Worm (Caenorhabditis elegans) whole organism, L1 larva: ENCODE data around the gene F54C8.6.

Experiments used
- C16A3.4 ChIP-seq: fragments of 150-350 bp; optimal IDR thresholded peaks from 2 replicates; lab custom pipeline; 2014; ENCODE audit warnings: missing biosample characterization, missing genetic modification characterization
- C34B4.2 ChIP-seq: sonication (generic microtip); optimal IDR thresholded peaks from 2 replicates; lab custom pipeline; 2017; ENCODE audit warnings: mild to moderate bottlenecking, missing genetic modification characterization, missing compliant biosample characterization
- aha-1 ChIP-seq: fragments of 150-350 bp; optimal IDR thresholded peaks from 2 replicates; lab custom pipeline; 2014; ENCODE audit warnings: missing biosample characterization, missing genetic modification characterization
- alr-1 ChIP-seq: fragments of 200-800 bp; sonication (Bioruptor generic); optimal IDR thresholded peaks from 2 replicates; lab custom pipeline; 2018; ENCODE audit warnings: borderline replicate concordance, mild to moderate bottlenecking, missing genetic modification characterization, missing compliant biosample characterization
- ama-1 ChIP-seq: fragments of 150-350 bp; optimal IDR thresholded peaks from 2 replicates; lab custom pipeline; 2014
- blmp-1 ChIP-seq: fragments of 150-350 bp; optimal IDR thresholded peaks from 2 replicates; lab custom pipeline; 2014; ENCODE audit warnings: missing biosample characterization, missing genetic modification characterization
- ceh-90 ChIP-seq: sonication (generic microtip); optimal IDR thresholded peaks from 2 replicates; lab custom pipeline; 2016; ENCODE audit warnings: missing genetic modification characterization, missing compliant biosample characterization
- ces-1 ChIP-seq: fragments of 150-350 bp; optimal IDR thresholded peaks from 2 replicates; lab custom pipeline; 2014; ENCODE audit warnings: missing biosample characterization, missing genetic modification reagents, missing genetic modification characterization
- dsc-1 ChIP-seq: sonication (generic microtip); optimal IDR thresholded peaks from 2 replicates; lab custom pipeline; 2016; ENCODE audit warnings: mild to moderate bottlenecking, missing genetic modification characterization, missing compliant biosample characterization
- egl-27 ChIP-seq, 2 experiments: fragments of 150-350 bp in 1 of 2; sonication (generic microtip); optimal IDR thresholded peaks; 3 replicates each; lab custom pipeline; 2017 to 2018; ENCODE audit warnings: missing biosample characterization in 2 of 2, missing genetic modification characterization in 2 of 2, missing genetic modification reagents in 2 of 2
- ets-5 ChIP-seq: fragments of 200-800 bp; sonication (Bioruptor generic); IDR thresholded peaks from 2 replicates; pipeline ENCODE4 v1.3.6; 2022; ENCODE audit warnings: missing genetic modification characterization, missing compliant biosample characterization
- fkh-10 ChIP-seq: sonication (generic microtip); optimal IDR thresholded peaks from 2 replicates; lab custom pipeline; 2017; ENCODE audit warnings: missing biosample characterization, missing genetic modification reagents, missing genetic modification characterization
- fkh-4 ChIP-seq: sonication (generic microtip); optimal IDR thresholded peaks from 2 replicates; lab custom pipeline; 2016; ENCODE audit warnings: missing compliant biosample characterization, missing genetic modification characterization, borderline replicate concordance
- fkh-8 ChIP-seq: sonication (generic microtip); optimal IDR thresholded peaks from 2 replicates; lab custom pipeline; 2016; ENCODE audit warnings: mild to moderate bottlenecking, missing genetic modification characterization, missing compliant biosample characterization
- hlh-17 ChIP-seq: fragments of 200-800 bp; sonication (Bioruptor generic); optimal IDR thresholded peaks from 2 replicates; lab custom pipeline; 2018; ENCODE audit warnings: missing genetic modification characterization, mild to moderate bottlenecking, missing compliant biosample characterization, moderate library complexity, borderline replicate concordance
- hlh-4 ChIP-seq: sonication (generic microtip); optimal IDR thresholded peaks from 2 replicates; lab custom pipeline; 2016; ENCODE audit warnings: mild to moderate bottlenecking, missing genetic modification characterization, missing compliant biosample characterization
- hpl-2 ChIP-seq: fragments of 150-350 bp; optimal IDR thresholded peaks from 2 replicates; lab custom pipeline; 2014; ENCODE audit warnings: missing biosample characterization, missing genetic modification reagents, missing genetic modification characterization
- irx-1 ChIP-seq: sonication (generic microtip); optimal IDR thresholded peaks from 2 replicates; lab custom pipeline; 2016; ENCODE audit warnings: missing genetic modification characterization, missing compliant biosample characterization
- isw-1 ChIP-seq: fragments of 200-800 bp; sonication (Bioruptor generic); IDR thresholded peaks from 2 replicates; pipeline ENCODE4 v1.3.6; 2022; ENCODE audit warnings: missing genetic modification characterization, missing compliant biosample characterization
- lin-13 ChIP-seq: fragments of 150-350 bp; optimal IDR thresholded peaks from 2 replicates; lab custom pipeline; 2014; ENCODE audit warnings: missing biosample characterization, missing genetic modification reagents, missing genetic modification characterization
- lin-35 ChIP-seq, 2 experiments: fragments of 150-350 bp; optimal IDR thresholded peaks; 2 replicates each; lab custom pipeline; 2014; ENCODE audit warnings: missing biosample characterization in 2 of 2, missing genetic modification characterization in 2 of 2, missing genetic modification reagents in 2 of 2
- lir-3 ChIP-seq: sonication (generic microtip); optimal IDR thresholded peaks from 2 replicates; lab custom pipeline; 2016; ENCODE audit warnings: mild to moderate bottlenecking, missing genetic modification characterization, moderate library complexity, missing compliant biosample characterization; ENCODE audit not compliant: poor library complexity
- lsy-2 ChIP-seq, 2 experiments: fragments of 150-350 bp; optimal IDR thresholded peaks; 2 replicates each; lab custom pipeline; 2014; ENCODE audit warnings: missing biosample characterization in 2 of 2, missing genetic modification characterization in 2 of 2
- mab-9 ChIP-seq: fragments of 200-800 bp; sonication (Bioruptor generic); IDR thresholded peaks from 2 replicates; pipeline ENCODE4 v1.3.6; 2022; ENCODE audit warnings: missing genetic modification reagents, missing genetic modification characterization, missing compliant biosample characterization
- mdl-1 ChIP-seq, 2 experiments: fragments of 150-350 bp; optimal IDR thresholded peaks; 2 replicates each; lab custom pipeline; 2014 to 2017; ENCODE audit warnings: missing biosample characterization in 2 of 2, missing genetic modification characterization in 2 of 2, inconsistent platforms in 1 of 2
- nhr-19 ChIP-seq: fragments of 200-800 bp; sonication (Bioruptor generic); conservative IDR thresholded peaks from 2 replicates; pipeline ENCODE4 v1.3.6; 2022; ENCODE audit warnings: missing genetic modification characterization, missing compliant biosample characterization
- nhr-20 ChIP-seq: sonication (generic microtip); optimal IDR thresholded peaks from 2 replicates; lab custom pipeline; 2016; ENCODE audit warnings: mild to moderate bottlenecking, missing genetic modification characterization, missing compliant biosample characterization
- nhr-237 ChIP-seq: fragments of 150-350 bp; optimal IDR thresholded peaks from 2 replicates; lab custom pipeline; 2014; ENCODE audit warnings: missing biosample characterization, missing genetic modification characterization
- nhr-28 ChIP-seq: fragments of 150-350 bp; optimal IDR thresholded peaks from 2 replicates; lab custom pipeline; 2014; ENCODE audit warnings: missing biosample characterization, missing genetic modification characterization
- nhr-47 ChIP-seq: sonication (generic microtip); optimal IDR thresholded peaks from 2 replicates; lab custom pipeline; 2016; ENCODE audit warnings: mild to moderate bottlenecking, missing genetic modification characterization, moderate library complexity, missing compliant biosample characterization
- nhr-71 ChIP-seq: sonication (generic microtip); optimal IDR thresholded peaks from 2 replicates; lab custom pipeline; 2016; ENCODE audit warnings: mild to moderate bottlenecking, missing genetic modification characterization, moderate library complexity, missing compliant biosample characterization
- nhr-77 ChIP-seq: fragments of 150-350 bp; optimal IDR thresholded peaks from 2 replicates; lab custom pipeline; 2014; ENCODE audit warnings: missing biosample characterization, missing genetic modification characterization
- pqm-1 ChIP-seq: sonication (generic microtip); optimal IDR thresholded peaks from 3 replicates; lab custom pipeline; 2017; ENCODE audit warnings: missing biosample characterization, missing genetic modification characterization
- snpc-4 ChIP-seq: fragments of 150-350 bp; optimal IDR thresholded peaks from 2 replicates; lab custom pipeline; 2014; ENCODE audit warnings: missing biosample characterization, missing genetic modification characterization
- snu-23 ChIP-seq: sonication (generic microtip); optimal IDR thresholded peaks from 2 replicates; lab custom pipeline; 2016; ENCODE audit warnings: missing genetic modification characterization, missing compliant biosample characterization
- sox-4 ChIP-seq: sonication (generic microtip); optimal IDR thresholded peaks from 2 replicates; lab custom pipeline; 2016; ENCODE audit warnings: missing genetic modification characterization, missing compliant biosample characterization
- sup-37 ChIP-seq: fragments of 200-800 bp; sonication (Bioruptor generic); optimal IDR thresholded peaks from 2 replicates; lab custom pipeline; 2018; ENCODE audit warnings: mild to moderate bottlenecking, missing genetic modification characterization, missing compliant biosample characterization
- tlp-1 ChIP-seq: fragments of 150-350 bp; optimal IDR thresholded peaks from 2 replicates; lab custom pipeline; 2014; ENCODE audit warnings: missing biosample characterization, missing genetic modification characterization
- unc-30 ChIP-seq: sonication (generic microtip); optimal IDR thresholded peaks from 2 replicates; lab custom pipeline; 2017; ENCODE audit warnings: missing biosample characterization, missing genetic modification characterization
- vab-15 ChIP-seq: sonication (generic microtip); optimal IDR thresholded peaks from 2 replicates; lab custom pipeline; 2017; ENCODE audit warnings: missing genotype, mild to moderate bottlenecking, missing genetic modification characterization, missing compliant biosample characterization
- xbp-1 ChIP-seq: sonication (generic microtip); optimal IDR thresholded peaks from 2 replicates; lab custom pipeline; 2016; ENCODE audit warnings: missing genetic modification characterization, missing compliant biosample characterization
- ztf-4 ChIP-seq: fragments of 150-350 bp; optimal IDR thresholded peaks from 2 replicates; lab custom pipeline; 2014; ENCODE audit warnings: missing biosample characterization, missing genetic modification characterization

Gene F54C8.6

DNA sequence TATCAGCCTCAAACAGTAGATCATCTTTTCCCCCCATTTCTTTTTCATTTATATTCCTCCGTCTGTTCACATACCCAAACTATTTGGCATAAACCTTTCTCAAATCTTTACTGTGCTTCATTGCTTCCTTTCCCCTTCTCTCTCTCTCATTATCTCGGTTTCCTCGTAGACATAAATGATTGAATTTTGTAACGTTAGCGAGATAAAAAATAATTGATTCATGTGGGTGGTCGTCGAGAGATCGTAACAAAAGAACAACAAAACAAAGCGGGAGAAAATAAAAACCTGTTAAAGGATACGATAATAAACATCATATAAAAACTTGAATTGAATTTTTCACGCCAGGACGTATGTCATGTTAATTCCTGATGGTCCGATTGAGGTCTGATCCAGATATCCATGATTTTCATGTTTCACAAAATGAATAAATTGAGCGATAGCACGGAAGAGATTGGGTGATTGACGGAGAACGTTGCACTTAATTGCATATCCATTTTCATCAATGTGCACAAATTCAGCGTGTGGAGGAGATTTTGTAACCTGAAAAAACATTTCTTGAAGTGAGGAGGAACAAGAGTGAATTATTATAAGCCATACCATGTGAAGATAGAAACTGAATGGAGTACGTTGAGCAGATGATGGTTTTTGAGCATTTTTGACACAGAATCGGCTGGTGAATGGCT, 13.2 kb upstream of the F54C8.6 start (continued):
- TF ChIP-seq fkh-8 (tag; lab: Kevin White, UChicago) (no peak), C16A3.4 (tag; lab: Kevin White, UChicago) (no peak), ces-1 (no peak), nhr-20 (tag; lab: Kevin White, UChicago) (no peak), nhr-47 (tag; lab: Kevin White, UChicago) (no peak), C34B4.2 (tag; lab: Kevin White, UChicago) (no peak), ama-1 (lab: Kevin White, UChicago) (no peak), alr-1 (tag; lab: Kevin White, UChicago) (no peak), nhr-77 (tag; lab: Kevin White, UChicago) (no peak), ceh-90 (tag; lab: Kevin White, UChicago) (no peak), isw-1 (GFP tag; lab: Robert Waterston, UW) (no peak), nhr-71 (tag; lab: Kevin White, UChicago) (peak; percentile 12)

DNA sequence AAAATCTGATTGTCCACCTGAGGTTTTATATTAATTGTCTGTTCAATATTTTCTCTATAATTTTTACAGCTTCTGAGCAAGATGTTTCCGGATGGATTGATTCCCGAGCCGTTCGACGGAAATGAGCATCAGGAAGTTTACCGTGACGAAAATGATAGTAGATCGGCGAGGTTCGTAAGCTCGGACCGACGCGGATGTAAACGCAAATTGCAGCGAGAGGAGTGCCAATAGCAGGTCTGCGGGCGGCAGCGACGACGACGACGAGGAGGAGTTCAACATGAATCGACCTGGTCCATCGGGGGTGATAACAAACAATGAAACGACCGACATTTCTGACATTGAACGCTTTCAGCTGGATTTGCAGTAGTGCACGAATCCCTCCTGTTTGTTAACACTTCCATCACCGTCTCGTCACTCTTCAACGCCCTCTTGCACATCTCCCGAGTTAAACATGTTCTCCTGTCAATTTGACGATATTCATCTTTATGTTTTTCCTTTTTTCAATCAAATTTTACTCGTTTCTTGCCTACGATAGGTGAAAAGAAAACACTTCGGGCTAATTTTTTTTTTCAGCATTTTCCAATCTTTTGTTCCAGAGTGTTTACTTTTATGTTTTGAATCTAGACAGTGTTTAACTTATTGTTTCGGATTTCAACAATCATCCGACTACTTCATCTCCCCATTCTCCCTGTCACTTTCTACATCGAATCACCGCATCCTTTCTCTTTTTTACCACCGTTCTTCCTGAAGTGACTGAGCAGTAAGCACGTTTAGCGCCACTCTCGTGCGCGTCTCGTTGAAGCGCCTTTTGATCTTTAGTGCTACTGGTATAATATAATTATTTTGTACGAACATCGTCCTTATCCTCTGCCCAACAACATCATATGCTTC, 12.4 kb upstream of the F54C8.6 start:
- TF ChIP-seq blmp-1 (tag; lab: Kevin White, UChicago) (peak; percentile 12), nhr-19 (GFP tag; lab: Robert Waterston, UW) (no peak), vab-15 (no peak), C16A3.4 (tag; lab: Kevin White, UChicago) (no peak), ces-1 (no peak), nhr-20 (tag; lab: Kevin White, UChicago) (no peak)

DNA sequence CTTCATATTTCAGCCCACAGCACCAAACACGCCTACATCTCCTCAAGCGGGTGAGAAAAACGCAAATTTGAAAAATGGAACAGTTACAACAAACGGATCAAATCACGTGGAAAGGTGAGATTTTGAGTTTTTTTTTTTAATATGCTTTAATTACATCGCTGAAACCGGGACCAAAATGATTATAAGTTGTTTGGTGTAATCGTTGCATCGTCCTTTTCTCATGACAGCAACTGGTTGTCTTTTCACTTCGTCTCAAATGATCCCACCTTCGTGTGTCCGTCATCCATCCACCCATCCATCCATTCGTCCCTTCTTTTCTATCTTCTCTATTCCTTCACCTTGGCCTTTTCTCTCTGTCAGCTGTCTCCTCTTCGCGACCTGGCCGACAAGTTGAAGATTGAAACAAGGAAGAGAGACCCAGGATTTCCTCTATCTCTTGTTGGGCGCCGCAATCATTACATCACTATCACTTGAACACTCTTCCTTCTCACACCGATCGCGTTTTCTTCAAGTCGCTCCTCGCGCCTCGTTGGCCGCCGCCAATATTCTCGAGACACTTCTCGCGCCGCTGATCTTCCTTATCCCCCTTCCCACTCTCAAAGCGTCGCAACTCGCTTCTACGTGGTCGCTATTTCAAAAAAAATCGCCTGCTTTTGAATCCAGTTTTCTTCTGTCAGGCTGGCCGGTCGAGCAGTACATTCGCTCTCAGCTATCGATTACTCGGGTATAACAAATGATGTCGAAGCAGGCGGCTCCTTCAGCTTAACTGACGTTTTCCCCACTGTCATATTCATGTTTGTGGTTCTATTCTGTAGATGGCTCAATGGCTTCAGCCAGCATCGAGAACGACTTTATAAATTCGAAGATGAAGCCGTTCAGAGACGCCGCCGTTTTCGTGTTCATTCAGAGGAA, 7.7 kb upstream of the F54C8.6 start:
- TF ChIP-seq hlh-17 (GFP tag; lab: Kevin White, UChicago): no peak
- TF ChIP-seq lsy-2 (tag; optimal IDR thresholded peaks at IDR 0.05; lab: Kevin White, UChicago): peak; percentile 69 to 86
- TF ChIP-seq nhr-237 (tag; lab: Kevin White, UChicago): no peak
- no peak for TF ChIP-seq aha-1 (tag; lab: Kevin White, UChicago)
- peak; percentile 15 for TF ChIP-seq C16A3.4 (tag; lab: Kevin White, UChicago)
- no peak for TF ChIP-seq egl-27 (tag; optimal IDR thresholded peaks at IDR 0.05; lab: Kevin White, UChicago)
- no peak for TF ChIP-seq snpc-4 (tag; lab: Kevin White, UChicago)
- no peak for TF ChIP-seq hlh-4 (tag; lab: Kevin White, UChicago)
- no peak for TF ChIP-seq sox-4 (tag; lab: Kevin White, UChicago)
- TF ChIP-seq irx-1 (tag; lab: Kevin White, UChicago): no peak
- no peak for TF ChIP-seq xbp-1
- TF ChIP-seq fkh-10: no peak
- no peak for TF ChIP-seq vab-15
- TF ChIP-seq hpl-2 (GFP tag; lab: Kevin White, UChicago): no peak
- TF ChIP-seq dsc-1 (tag; lab: Kevin White, UChicago): peak; percentile 18
- no peak for TF ChIP-seq fkh-4 (tag; lab: Kevin White, UChicago)
- TF ChIP-seq ztf-4 (tag; lab: Kevin White, UChicago): peak; percentile 48
- TF ChIP-seq lin-13: no peak
- TF ChIP-seq lir-3 (tag; lab: Kevin White, UChicago): no peak
- peak; percentile 23; the same call in 1 of the 2 replicates for TF ChIP-seq mab-9 (GFP tag; lab: Robert Waterston, UW)
- no peak for TF ChIP-seq unc-30 (tag; lab: Kevin White, UChicago)
- TF ChIP-seq ama-1 (lab: Kevin White, UChicago): no peak
- TF ChIP-seq nhr-77 (tag; lab: Kevin White, UChicago): peak; percentile 10
- TF ChIP-seq sup-37: no peak
- TF ChIP-seq snu-23: peak; percentile 64
- no peak for TF ChIP-seq isw-1 (GFP tag; lab: Robert Waterston, UW)
- TF ChIP-seq tlp-1 (tag; lab: Kevin White, UChicago): no peak
- no peak for TF ChIP-seq mdl-1 (tag; optimal IDR thresholded peaks at IDR 0.05; lab: Kevin White, UChicago)
- no peak for TF ChIP-seq ets-5 (GFP tag; lab: Robert Waterston, UW)
- TF ChIP-seq C34B4.2 (tag; lab: Kevin White, UChicago): no peak
- peak; percentile 3 to 21 for TF ChIP-seq lin-35 (GFP tag; optimal IDR thresholded peaks at IDR 0.05; lab: Kevin White, UChicago)
- no peak for TF ChIP-seq alr-1 (tag; lab: Kevin White, UChicago)
- no peak for TF ChIP-seq pqm-1 (tag; lab: Kevin White, UChicago)
- no peak for TF ChIP-seq nhr-28 (tag; lab: Kevin White, UChicago)
